Worm (Caenorhabditis elegans): ENCODE data around the gene K07E3.4.

- TF ChIP-seq flt-1 (GFP tag; IDR thresholded peaks at IDR 0.05) (no peak), ztf-29 (GFP tag; IDR thresholded peaks at IDR 0.05) (no peak), tab-1 (GFP tag; IDR thresholded peaks at IDR 0.05) (no peak), cog-1 (tag; optimal IDR thresholded peaks at IDR 0.05) (no peak), klf-2 (GFP tag; conservative IDR thresholded peaks at IDR 0.05) (no peak), ztf-23 (GFP tag; IDR thresholded peaks at IDR 0.05) (no peak), T22C8.4 (GFP tag; IDR thresholded peaks at IDR 0.05) (no peak), ref-1 (GFP tag; conservative IDR thresholded peaks at IDR 0.05) (no peak), med-1 (GFP tag; optimal IDR thresholded peaks at IDR 0.05; ENCODE audit: insufficient read depth) (no peak)
Measured at ce11 chrX:8078899-8079298, 4.9 kb downstream of the K07E3.4 start.
